Fruit fly (Drosophila melanogaster): Measurements from ENCODE around the gene CG11134.

CG11134 gene

dm6 chrX:13748906-13749872 is 11.4 kb downstream of the CG11134 start (continued):
- TF ChIP-seq CG2116 (GFP tag; optimal IDR thresholded peaks at IDR 0.05) (peak; percentile 31), CG12236 (GFP tag; optimal IDR thresholded peaks at IDR 0.05) (no peak), Ets65A (GFP tag) (no peak), crp (GFP tag; optimal IDR thresholded peaks at IDR 0.05) (no peak), CG4328 (GFP tag; optimal IDR thresholded peaks at IDR 0.05) (no peak), CG13424 (tag; optimal IDR thresholded peaks at IDR 0.05) (peak; percentile 73), unpg (GFP tag; optimal IDR thresholded peaks at IDR 0.05) (peak; percentile 78), h (optimal IDR thresholded peaks at IDR 0.05) (no peak), E2f2 (GFP tag; IDR thresholded peaks at IDR 0.05) (peak; percentile 55), toy (GFP tag; IDR thresholded peaks at IDR 0.05) (peak; percentile 57; the same call in 1 of the 2 replicates), bigmax (GFP tag; optimal IDR thresholded peaks at IDR 0.05) (no peak), CG31441 (GFP tag; IDR thresholded peaks at IDR 0.05) (peak; percentile 82), CG9876 (GFP tag; optimal IDR thresholded peaks at IDR 0.05) (no peak), CG8944 (GFP tag; optimal IDR thresholded peaks at IDR 0.05) (no peak), CG10654 (GFP tag; optimal IDR thresholded peaks at IDR 0.05) (peak; percentile 21), CG11695 (GFP tag; IDR thresholded peaks at IDR 0.05) (peak; percentile 91), Sin3A (optimal IDR thresholded peaks at IDR 0.05) (no peak), CG7745 (tag; optimal IDR thresholded peaks at IDR 0.05) (no peak), insv (GFP tag; optimal IDR thresholded peaks at IDR 0.05) (no peak), NK7.1 (GFP tag; optimal IDR thresholded peaks at IDR 0.05) (no peak), ci (GFP tag; IDR thresholded peaks at IDR 0.05) (peak; percentile 66; the same call in 2 of the 3 replicates), dysf (GFP tag; IDR thresholded peaks at IDR 0.05) (peak; percentile 86; the same call in 2 of the 3 replicates), cato (GFP tag; optimal IDR thresholded peaks at IDR 0.05; ENCODE audit: borderline replicate concordance) (no peak), lov (optimal IDR thresholded peaks at IDR 0.05) (no peak), lov (GFP tag; IDR thresholded peaks at IDR 0.05) (no peak), fd102C (GFP tag; optimal IDR thresholded peaks at IDR 0.05) (no peak), CG6689 (GFP tag; IDR thresholded peaks at IDR 0.05) (peak; percentile 81), trem (tag; optimal IDR thresholded peaks at IDR 0.05) (no peak), MBD-R2 (GFP tag; IDR thresholded peaks at IDR 0.05) (peak; percentile 28; the same call in 1 of the 2 replicates), dan (GFP tag; IDR thresholded peaks at IDR 0.05) (no peak), CG18262 (tag; optimal IDR thresholded peaks at IDR 0.05) (peak; percentile 74), CG17612 (GFP tag; IDR thresholded peaks at IDR 0.05) (peak; percentile 25; the same call in 1 of the 2 replicates), CG14441 (GFP tag; IDR thresholded peaks at IDR 0.05) (peak; percentile 61), Scr (GFP tag; IDR thresholded peaks at IDR 0.05; ENCODE audit: partially characterized antibody) (no peak), Deaf1 (tag; optimal IDR thresholded peaks at IDR 0.05) (peak; percentile 49), CG2202 (tag; optimal IDR thresholded peaks at IDR 0.05) (no peak), sna (GFP tag; IDR thresholded peaks at IDR 0.05; ENCODE audit: partially characterized antibody) (no peak), CG8478 (optimal IDR thresholded peaks at IDR 0.05) (no peak), fd64A (GFP tag; optimal IDR thresholded peaks at IDR 0.05) (no peak), CG12659 (GFP tag; optimal IDR thresholded peaks at IDR 0.05) (peak; percentile 74), grau (tag; optimal IDR thresholded peaks at IDR 0.05) (peak; percentile 86), chinmo (GFP tag; IDR thresholded peaks at IDR 0.05; ENCODE audit: partially characterized antibody) (peak; percentile 95), ssp (GFP tag; IDR thresholded peaks at IDR 0.05) (peak; percentile 53; the same call in 1 of the 2 replicates), CG8290 (GFP tag; optimal IDR thresholded peaks at IDR 0.05) (no peak), CG8290 (tag; optimal IDR thresholded peaks at IDR 0.05) (peak in 1 of 2 experiments; percentile 55), Bdp1 (GFP tag; optimal IDR thresholded peaks at IDR 0.05) (no peak), CG31388 (GFP tag; optimal IDR thresholded peaks at IDR 0.05) (peak; percentile 15), psq (GFP tag; optimal IDR thresholded peaks at IDR 0.05) (peak; percentile 62), Gug (GFP tag; IDR thresholded peaks at IDR 0.05) (no peak), ara (GFP tag; IDR thresholded peaks at IDR 0.05) (peak; percentile 59)

Data from whole organism, embryonic.